Worm (Caenorhabditis elegans) whole organism, L4/young adult: Measurements from ENCODE around the gene sri-42.
"Not testable (repeated sequence)": the region's sequence is repeated elsewhere in the genome, so short reads cannot be mapped to it uniquely, and the experiment has no call there.

Experiments
- W03F9.2 ChIP-seq: fragments of 150-350 bp; optimal IDR thresholded peaks from 2 replicates; lab custom pipeline; 2014; ENCODE audit warnings: missing biosample characterization, missing genetic modification characterization
- dao-5 ChIP-seq: sonication (generic microtip); optimal IDR thresholded peaks from 2 replicates; lab custom pipeline; 2016; ENCODE audit warnings: missing genotype, missing genetic modification characterization, moderate library complexity, missing compliant biosample characterization
- him-1 ChIP-seq: sonication (generic microtip); optimal IDR thresholded peaks from 2 replicates; lab custom pipeline; 2016; ENCODE audit warnings: missing genotype, missing genetic modification reagents, missing genetic modification characterization, missing compliant biosample characterization

The sri-42 gene

DNA sequence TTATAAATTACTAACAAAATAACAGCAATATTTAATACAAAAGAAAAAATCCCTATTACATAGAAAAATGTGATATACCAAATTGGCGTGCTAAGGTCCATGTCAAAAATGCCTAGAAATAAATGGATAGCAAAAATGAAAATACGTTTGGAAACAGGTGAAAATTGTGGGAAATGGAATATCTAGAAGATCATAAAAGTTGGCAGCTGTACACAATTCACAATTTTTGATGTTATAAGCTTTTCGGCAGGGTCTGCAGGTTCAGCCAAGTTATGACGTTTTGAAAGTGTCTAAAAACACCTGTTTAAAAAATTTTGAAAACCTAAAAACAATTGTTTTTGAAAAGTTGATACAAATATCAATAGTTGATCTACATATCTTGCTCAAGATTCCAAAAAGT is at the start of gene sri-42:
TSS of gene sri-42 (minus strand) at position 101 of the 400 bp plus-strand sequence.
- not testable (repeated sequence) for TF ChIP-seq him-1; dao-5 (tag; lab: Kevin White, UChicago); W03F9.2 (tag; lab: Kevin White, UChicago)

DNA sequence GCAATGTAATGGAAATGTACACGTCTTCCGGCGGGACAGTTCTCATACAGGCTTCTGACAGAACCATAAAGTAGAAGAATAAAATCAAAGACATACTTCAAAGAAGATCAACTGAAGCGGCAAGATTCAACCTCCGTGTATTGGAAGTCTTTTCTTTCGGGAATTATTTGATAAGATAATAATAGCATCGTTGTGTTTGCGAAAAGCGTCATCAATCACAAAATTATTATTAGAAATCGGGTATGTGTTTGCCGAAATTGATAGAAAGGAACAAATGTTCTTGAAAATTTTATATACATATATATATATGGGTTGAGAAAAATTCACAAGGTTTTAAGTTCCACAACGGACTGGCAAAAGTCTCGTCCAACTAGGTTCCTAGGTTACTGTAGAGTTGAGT is 48.8 kb upstream of the sri-42 start, which contains the start of gene Y27F2A.9:
TSS of gene Y27F2A.9 (minus strand) at position 101 of the 400 bp plus-strand sequence.
- not testable (repeated sequence) for TF ChIP-seq W03F9.2 (tag; lab: Kevin White, UChicago); dao-5 (tag; lab: Kevin White, UChicago); him-1

DNA sequence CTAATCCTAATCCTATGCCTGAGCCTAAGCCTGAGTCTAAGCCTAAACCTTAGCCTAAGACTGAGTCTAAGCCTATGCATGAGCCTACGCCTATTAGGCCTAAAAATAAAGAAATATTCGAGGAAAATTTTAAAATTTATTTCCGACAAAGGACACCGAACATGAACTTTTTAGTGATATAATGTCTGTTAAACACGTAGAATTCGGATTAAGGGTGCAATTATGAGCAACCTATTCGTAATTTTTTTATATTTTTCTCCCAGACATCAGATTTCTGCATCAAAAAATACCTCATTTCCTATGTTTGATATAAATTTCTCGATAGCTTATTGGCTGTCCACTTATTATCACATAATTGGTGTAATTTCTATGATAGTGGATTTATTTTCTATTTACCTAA is 46.3 kb upstream of the sri-42 start, which contains the start of gene Y27F2A.11:
TSS of gene Y27F2A.11 (plus strand) at position 301 of the 400 bp plus-strand sequence.
- TF ChIP-seq dao-5 (tag; lab: Kevin White, UChicago); W03F9.2 (tag; lab: Kevin White, UChicago); him-1: not testable (repeated sequence)

DNA sequence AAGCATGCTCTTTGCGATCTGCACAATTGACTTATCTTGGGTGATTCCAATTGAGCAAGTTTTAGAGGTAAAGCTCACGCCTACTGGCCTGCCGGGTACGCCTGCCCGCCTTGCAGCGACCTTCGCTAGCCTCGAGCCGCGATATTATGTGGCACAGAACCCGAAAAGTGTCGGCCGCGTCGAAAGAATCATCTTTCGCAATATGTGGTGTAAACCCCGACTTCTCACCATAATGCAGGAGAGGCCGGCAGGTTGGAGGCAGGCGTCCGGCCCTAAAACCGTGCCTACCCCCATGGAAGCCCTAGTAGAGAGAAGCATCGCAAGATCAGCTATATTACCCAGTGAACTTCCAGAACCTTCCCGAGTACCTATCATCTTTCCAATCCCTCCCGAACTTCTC is 43.1 kb upstream of the sri-42 start:
- TF ChIP-seq dao-5 (tag; lab: Kevin White, UChicago) (no peak), him-1 (no peak), W03F9.2 (tag; lab: Kevin White, UChicago) (no peak)

DNA sequence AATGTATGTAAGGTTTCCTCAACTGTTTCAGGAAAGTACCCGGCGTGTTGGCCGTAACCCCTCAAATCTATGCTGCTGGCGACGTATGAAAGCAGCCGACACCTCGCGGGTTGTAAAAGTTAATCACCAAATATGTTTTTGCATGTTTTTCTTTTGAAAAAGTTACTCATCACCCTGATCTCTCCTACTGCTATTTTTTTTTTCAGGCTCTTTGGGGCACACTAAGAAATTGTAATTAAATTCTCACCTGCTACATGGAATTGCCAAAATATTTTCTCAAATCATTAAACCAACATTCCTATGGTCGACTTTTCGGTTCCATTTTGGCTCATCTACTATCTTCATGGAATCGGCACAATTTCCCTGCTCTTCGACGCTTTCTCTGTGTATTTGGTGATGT is 42.1 kb upstream of the sri-42 start, which contains the start of gene sri-78:
TSS of gene sri-78 (plus strand) at position 301 of the 400 bp plus-strand sequence.
- not testable (repeated sequence) for TF ChIP-seq dao-5 (tag; lab: Kevin White, UChicago); him-1; W03F9.2 (tag; lab: Kevin White, UChicago)

DNA sequence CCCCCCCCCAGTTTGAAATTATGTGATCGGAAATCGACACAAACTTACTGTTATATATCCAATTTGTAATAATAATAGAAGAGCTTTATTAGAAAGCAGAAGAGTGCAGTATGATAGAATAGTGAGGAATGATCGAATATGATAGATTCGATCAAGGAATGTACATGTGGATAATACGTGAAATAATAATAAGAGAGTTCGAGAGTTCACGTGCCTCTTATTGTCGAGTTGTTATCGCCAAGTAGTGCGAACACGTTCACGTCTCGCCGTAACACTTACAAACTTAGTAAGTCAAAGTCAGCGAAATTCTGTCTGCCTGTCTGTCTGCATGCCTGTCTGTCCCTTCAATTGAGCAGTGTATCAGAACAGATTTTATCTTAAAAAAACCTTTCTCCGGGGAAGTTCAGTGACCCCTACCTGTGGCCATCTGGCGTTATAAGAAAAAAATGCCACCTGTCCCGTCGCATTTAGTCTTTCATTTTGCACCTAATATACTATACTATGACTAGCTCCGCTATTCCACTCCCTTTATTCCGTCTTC is 40.6 kb upstream of the sri-42 start, which contains the start of the genes Y27F2A.6 and Y27F2A.8:
TSS of gene Y27F2A.6 (minus strand) at position 101 of the 541 bp plus-strand sequence.
TSS of gene Y27F2A.8 (plus strand) at position 491 of the 541 bp plus-strand sequence.
- not testable (repeated sequence) for TF ChIP-seq dao-5 (tag; lab: Kevin White, UChicago); him-1; W03F9.2 (tag; lab: Kevin White, UChicago)

DNA sequence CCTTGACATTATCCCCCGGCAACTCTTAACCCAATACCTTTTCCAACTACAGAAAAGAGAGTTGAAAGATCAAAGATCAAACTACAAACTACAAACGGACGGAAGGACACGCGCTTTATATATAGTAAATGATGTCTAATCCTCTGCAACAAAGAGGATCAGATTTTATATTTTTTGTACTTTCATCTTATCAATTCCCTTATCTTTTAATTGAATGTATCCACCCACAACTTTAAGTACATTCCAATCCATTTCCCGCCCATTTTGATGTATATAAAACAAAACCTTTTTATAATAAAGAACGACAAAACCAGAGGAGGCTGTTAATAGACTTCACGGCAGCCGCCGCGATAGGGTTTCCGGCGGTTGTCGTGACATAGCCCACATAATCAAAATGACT is 34.9 kb upstream of the sri-42 start, which contains the start of gene sri-40:
TSS of gene sri-40 (plus strand) at position 301 of the 400 bp plus-strand sequence.
- TF ChIP-seq him-1; dao-5 (tag; lab: Kevin White, UChicago); W03F9.2 (tag; lab: Kevin White, UChicago): not testable (repeated sequence)

DNA sequence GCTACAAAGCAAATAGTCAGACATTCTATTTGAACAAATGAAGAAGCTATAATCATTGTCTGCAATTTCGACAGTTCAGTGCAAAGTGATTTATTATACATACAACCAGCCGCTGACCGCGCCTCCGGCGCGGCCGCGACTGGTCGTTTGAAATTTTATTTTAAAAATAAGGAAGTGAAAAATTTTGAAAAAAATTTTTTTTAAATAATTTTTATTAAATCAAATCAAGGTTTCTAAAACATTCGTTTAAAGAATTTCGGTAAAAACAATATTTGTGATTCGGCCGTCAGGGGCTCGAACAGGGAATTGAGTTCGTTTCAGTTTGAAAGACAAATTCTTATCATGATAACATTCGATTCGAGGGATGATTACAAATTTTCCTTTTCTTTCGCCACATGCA is 29.4 kb upstream of the sri-42 start, which contains the start of gene Y27F2A.10:
TSS of gene Y27F2A.10 (minus strand) at position 101 of the 400 bp plus-strand sequence.
- TF ChIP-seq dao-5 (tag; lab: Kevin White, UChicago) (no peak), him-1 (no peak), W03F9.2 (tag; lab: Kevin White, UChicago) (no peak)

DNA sequence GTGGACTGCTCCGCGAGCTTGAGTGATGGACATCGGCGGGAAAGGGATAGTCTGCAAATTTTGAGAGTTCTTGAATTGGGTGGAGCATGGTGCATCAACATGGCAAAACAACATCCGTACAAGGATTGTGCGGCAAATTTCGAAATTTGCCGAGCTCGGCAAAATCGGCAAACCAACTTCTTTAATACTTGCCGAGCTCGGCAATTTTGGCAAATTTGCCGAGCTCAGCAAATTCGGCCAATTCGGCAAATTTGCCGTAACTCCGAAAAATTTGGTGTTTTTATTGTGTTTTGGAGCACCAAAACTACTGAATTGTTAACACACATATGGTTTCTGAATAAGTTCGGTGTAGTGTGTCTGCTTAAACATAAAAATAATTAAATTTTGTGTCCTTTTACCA is 27.3 kb upstream of the sri-42 start, which contains the start of gene fbxc-55:
TSS of gene fbxc-55 (minus strand) at position 101 of the 400 bp plus-strand sequence.
- no peak for TF ChIP-seq W03F9.2 (tag; lab: Kevin White, UChicago)
- no peak for TF ChIP-seq dao-5 (tag; lab: Kevin White, UChicago)
- TF ChIP-seq him-1: no peak

DNA sequence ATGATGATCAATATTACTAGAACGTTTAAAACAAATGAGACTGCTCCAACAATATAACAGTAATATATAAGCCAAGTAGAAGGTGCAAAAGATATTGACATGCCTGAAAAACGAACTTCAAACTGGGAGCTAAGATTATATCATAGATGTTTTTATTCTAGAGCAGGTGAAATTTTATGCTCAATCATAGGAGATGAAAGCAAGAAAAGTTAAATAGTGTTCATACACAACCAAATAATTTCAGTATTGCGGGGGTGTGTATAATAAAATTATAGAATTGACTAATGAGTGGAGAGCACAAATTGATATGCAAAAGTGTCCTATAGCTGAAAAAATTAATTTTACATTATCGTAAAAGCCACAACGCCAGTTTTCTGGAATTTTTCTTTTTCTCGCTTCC is 16.2 kb upstream of the sri-42 start, which contains the start of gene sri-34:
TSS of gene sri-34 (minus strand) at position 101 of the 400 bp plus-strand sequence.
- no peak for TF ChIP-seq dao-5 (tag; lab: Kevin White, UChicago)
- TF ChIP-seq W03F9.2 (tag; lab: Kevin White, UChicago): no peak
- TF ChIP-seq him-1: no peak

DNA sequence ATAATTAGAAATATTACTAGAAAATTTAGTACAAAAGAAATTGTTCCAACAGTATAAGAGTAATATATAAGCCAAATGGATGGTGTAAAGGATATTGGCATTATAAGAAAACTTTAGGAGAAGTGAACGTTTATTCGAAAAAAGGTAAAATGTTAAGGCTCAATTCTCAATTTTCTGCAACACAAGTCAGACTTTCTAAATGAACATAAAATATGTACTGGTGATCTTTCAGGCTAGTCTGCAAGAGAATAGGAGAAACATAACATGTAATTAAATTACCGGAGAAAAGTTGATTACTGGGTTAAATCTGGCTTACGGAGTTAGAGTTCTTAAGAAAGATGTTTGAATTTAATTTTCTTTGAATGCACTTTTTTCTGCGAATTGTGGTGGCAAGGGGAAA is 14.0 kb upstream of the sri-42 start, which contains the start of gene sri-33:
TSS of gene sri-33 (minus strand) at position 101 of the 400 bp plus-strand sequence.
- TF ChIP-seq W03F9.2 (tag; lab: Kevin White, UChicago) (no peak), dao-5 (tag; lab: Kevin White, UChicago) (no peak), him-1 (no peak)

DNA sequence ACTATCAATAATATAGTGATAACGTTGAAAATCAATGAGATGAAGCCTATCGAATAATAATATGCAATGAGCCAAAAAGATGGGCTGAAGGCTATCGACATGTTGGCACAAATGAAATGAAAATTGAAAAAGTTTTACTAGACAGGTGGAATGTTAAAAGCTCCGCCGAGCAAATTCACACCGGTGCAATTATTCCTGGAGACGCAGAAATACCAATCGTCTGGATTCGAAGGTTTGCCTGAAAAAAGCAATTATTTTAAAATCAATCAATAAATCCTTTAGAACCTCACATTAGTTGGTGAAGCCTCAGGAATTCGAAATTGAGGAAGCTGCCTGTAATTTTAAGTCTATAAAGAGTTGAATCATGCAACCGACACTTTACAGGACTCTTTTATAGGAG is 11.6 kb upstream of the sri-42 start, which contains the start of gene sri-32:
TSS of gene sri-32 (minus strand) at position 101 of the 400 bp plus-strand sequence.
- no peak for TF ChIP-seq him-1

DNA sequence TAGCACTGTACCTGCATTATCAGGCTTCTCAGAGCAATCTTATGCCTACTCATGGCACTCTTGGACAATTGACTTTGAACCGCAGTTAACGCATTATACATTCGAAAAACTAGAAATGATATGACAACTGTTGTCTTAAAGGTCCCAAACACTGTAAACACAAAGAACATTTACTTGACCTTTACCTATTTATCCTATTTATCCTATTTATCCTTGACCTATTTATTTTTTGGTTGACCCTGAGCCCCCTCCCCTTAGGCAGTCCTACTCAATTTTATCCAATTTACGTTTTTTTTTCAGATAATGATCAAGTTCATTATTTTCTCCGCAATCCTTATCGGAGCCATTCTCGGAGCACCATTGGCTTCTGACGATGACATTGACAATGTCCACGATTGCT is 8.9 kb upstream of the sri-42 start, which contains the start of the genes T10D4.14 and T10D4.19:
TSS of gene T10D4.14 (minus strand) at position 101 of the 400 bp plus-strand sequence.
TSS of gene T10D4.19 (plus strand) at position 304 of the 400 bp plus-strand sequence.
- TF ChIP-seq dao-5 (tag; lab: Kevin White, UChicago) (no peak), W03F9.2 (tag; lab: Kevin White, UChicago) (no peak)
